Fruit fly (Drosophila melanogaster): Measurements from ENCODE around the gene c12.1.

dm6 chrX:9284024-9284738, 34.8 kb downstream of the c12.1 start, which contains the start of gene lz:
- TF ChIP-seq h (optimal IDR thresholded peaks at IDR 0.05) (no peak), psq (optimal IDR thresholded peaks at IDR 0.05) (no peak), ttk (optimal IDR thresholded peaks at IDR 0.05) (no peak), Myc (optimal IDR thresholded peaks at IDR 0.05) (no peak), insv (optimal IDR thresholded peaks at IDR 0.05) (no peak)
